Fruit fly (Drosophila melanogaster) whole organism, prepupa: ENCODE data around the gene beat-IIIc.

Experiments
- CG7368 ChIP-seq: fragments of 200-800 bp; sonication (Bioruptor generic); optimal IDR thresholded peaks from 3 replicates; lab custom pipeline; 2016; ENCODE audit warnings: missing biosample characterization, missing genetic modification characterization
- Ets96B ChIP-seq: fragments of 200-800 bp; optimal IDR thresholded peaks from 2 replicates; lab custom pipeline; 2019; ENCODE audit warnings: missing biosample characterization, mild to moderate bottlenecking, missing genetic modification characterization, moderate library complexity

dm6 chr2L:17207072-17207471, 53.5 kb downstream of the beat-IIIc start:
- TF ChIP-seq Ets96B (tag; lab: Kevin White, UChicago) (no peak), CG7368 (GFP tag; lab: Kevin White, UChicago) (no peak)
